Worm (Caenorhabditis elegans) whole organism, L1 larva: ENCODE results near the gene slc-9B.1.
A peak's percentile ranks its signal among the peaks of the same experiment; 100 is the strongest.

Source experiments
- C04F5.9 ChIP-seq: sonication (generic microtip); optimal IDR thresholded peaks from 2 replicates; lab custom pipeline; 2016; ENCODE audit warnings: missing genetic modification characterization, missing compliant biosample characterization
- C16A3.4 ChIP-seq: fragments of 150-350 bp; optimal IDR thresholded peaks from 2 replicates; lab custom pipeline; 2014; ENCODE audit warnings: missing biosample characterization, missing genetic modification characterization
- C34B4.2 ChIP-seq: sonication (generic microtip); optimal IDR thresholded peaks from 2 replicates; lab custom pipeline; 2017; ENCODE audit warnings: mild to moderate bottlenecking, missing genetic modification characterization, missing compliant biosample characterization
- Y116A8C.19 ChIP-seq: sonication (generic microtip); optimal IDR thresholded peaks from 2 replicates; lab custom pipeline; 2016; ENCODE audit warnings: missing compliant biosample characterization, missing genetic modification characterization, borderline replicate concordance
- aha-1 ChIP-seq: fragments of 150-350 bp; optimal IDR thresholded peaks from 2 replicates; lab custom pipeline; 2014; ENCODE audit warnings: missing biosample characterization, missing genetic modification characterization
- blmp-1 ChIP-seq: fragments of 150-350 bp; optimal IDR thresholded peaks from 2 replicates; lab custom pipeline; 2014; ENCODE audit warnings: missing biosample characterization, missing genetic modification characterization
- ceh-8 ChIP-seq: fragments of 200-800 bp; sonication (Bioruptor generic); optimal IDR thresholded peaks from 2 replicates; lab custom pipeline; 2018; ENCODE audit warnings: mild to moderate bottlenecking, missing genetic modification characterization, moderate library complexity, missing compliant biosample characterization
- ceh-82 ChIP-seq, 3 experiments: fragments of 150-350 bp in 1 of 3; sonication (generic microtip) in 2 of 3; optimal IDR thresholded peaks; 2 replicates each; lab custom pipeline; 2014 to 2017; ENCODE audit warnings: missing biosample characterization in 3 of 3, missing genetic modification characterization in 3 of 3
- ceh-88 ChIP-seq: fragments of 200-800 bp; sonication (Bioruptor generic); IDR thresholded peaks from 2 replicates; pipeline ENCODE4 v1.3.6; 2022; ENCODE audit warnings: missing genetic modification characterization, missing compliant biosample characterization
- ceh-90 ChIP-seq: sonication (generic microtip); optimal IDR thresholded peaks from 2 replicates; lab custom pipeline; 2016; ENCODE audit warnings: missing genetic modification characterization, missing compliant biosample characterization
- dpl-1 ChIP-seq, 3 experiments: fragments of 150-350 bp in 2 of 3; sonication (generic microtip) in 1 of 3; optimal IDR thresholded peaks; 2 replicates each; lab custom pipeline; 2014 to 2017; ENCODE audit warnings: missing biosample characterization in 3 of 3, missing genetic modification characterization in 3 of 3, missing genetic modification reagents in 3 of 3
- dsc-1 ChIP-seq: sonication (generic microtip); optimal IDR thresholded peaks from 2 replicates; lab custom pipeline; 2016; ENCODE audit warnings: mild to moderate bottlenecking, missing genetic modification characterization, missing compliant biosample characterization
- efl-1 ChIP-seq, 4 experiments: fragments of 150-350 bp; optimal IDR thresholded peaks in 3 of 4; peaks in 1 of 4; 1 replicate in 1 of 4; 2 replicates in 3 of 4; lab custom pipeline; 2014; ENCODE audit warnings: missing biosample characterization in 2 of 4, missing genetic modification characterization in 2 of 4, missing genetic modification reagents in 2 of 4
- efl-3 ChIP-seq: fragments of 200-800 bp; sonication (Bioruptor generic); optimal IDR thresholded peaks from 2 replicates; lab custom pipeline; 2018; ENCODE audit warnings: mild to moderate bottlenecking, missing genetic modification characterization, missing compliant biosample characterization
- egl-27 ChIP-seq, 2 experiments: fragments of 150-350 bp in 1 of 2; sonication (generic microtip); optimal IDR thresholded peaks; 3 replicates each; lab custom pipeline; 2017 to 2018; ENCODE audit warnings: missing biosample characterization in 2 of 2, missing genetic modification characterization in 2 of 2, missing genetic modification reagents in 2 of 2
- fkh-4 ChIP-seq: sonication (generic microtip); optimal IDR thresholded peaks from 2 replicates; lab custom pipeline; 2016; ENCODE audit warnings: missing compliant biosample characterization, missing genetic modification characterization, borderline replicate concordance
- hlh-17 ChIP-seq: fragments of 200-800 bp; sonication (Bioruptor generic); optimal IDR thresholded peaks from 2 replicates; lab custom pipeline; 2018; ENCODE audit warnings: missing genetic modification characterization, mild to moderate bottlenecking, missing compliant biosample characterization, moderate library complexity, borderline replicate concordance
- hpl-2 ChIP-seq: fragments of 150-350 bp; optimal IDR thresholded peaks from 2 replicates; lab custom pipeline; 2014; ENCODE audit warnings: missing biosample characterization, missing genetic modification reagents, missing genetic modification characterization
- irx-1 ChIP-seq: sonication (generic microtip); optimal IDR thresholded peaks from 2 replicates; lab custom pipeline; 2016; ENCODE audit warnings: missing genetic modification characterization, missing compliant biosample characterization
- isw-1 ChIP-seq: fragments of 200-800 bp; sonication (Bioruptor generic); IDR thresholded peaks from 2 replicates; pipeline ENCODE4 v1.3.6; 2022; ENCODE audit warnings: missing genetic modification characterization, missing compliant biosample characterization
- jun-1 ChIP-seq: fragments of 150-350 bp; optimal IDR thresholded peaks from 2 replicates; lab custom pipeline; 2014; ENCODE audit warnings: missing biosample characterization, missing genetic modification reagents, missing genetic modification characterization
- lin-14 ChIP-seq: fragments of 200-800 bp; sonication (Bioruptor generic); optimal IDR thresholded peaks from 2 replicates; lab custom pipeline; 2018; ENCODE audit warnings: mild to moderate bottlenecking, missing genetic modification characterization, moderate library complexity, missing compliant biosample characterization
- lin-35 ChIP-seq, 2 experiments: fragments of 150-350 bp; optimal IDR thresholded peaks; 2 replicates each; lab custom pipeline; 2014; ENCODE audit warnings: missing biosample characterization in 2 of 2, missing genetic modification characterization in 2 of 2, missing genetic modification reagents in 2 of 2
- lin-39 ChIP-seq: fragments of 150-350 bp; optimal IDR thresholded peaks from 2 replicates; lab custom pipeline; 2014; ENCODE audit warnings: missing biosample characterization, missing genetic modification reagents, missing genetic modification characterization
- mab-9 ChIP-seq: fragments of 200-800 bp; sonication (Bioruptor generic); IDR thresholded peaks from 2 replicates; pipeline ENCODE4 v1.3.6; 2022; ENCODE audit warnings: missing genetic modification reagents, missing genetic modification characterization, missing compliant biosample characterization
- mdl-1 ChIP-seq, 2 experiments: fragments of 150-350 bp; optimal IDR thresholded peaks; 2 replicates each; lab custom pipeline; 2014 to 2017; ENCODE audit warnings: missing biosample characterization in 2 of 2, missing genetic modification characterization in 2 of 2, inconsistent platforms in 1 of 2
- mep-1 ChIP-seq: fragments of 150-350 bp; optimal IDR thresholded peaks from 2 replicates; lab custom pipeline; 2014; ENCODE audit warnings: missing biosample characterization, missing genetic modification characterization
- nhr-19 ChIP-seq: fragments of 200-800 bp; sonication (Bioruptor generic); conservative IDR thresholded peaks from 2 replicates; pipeline ENCODE4 v1.3.6; 2022; ENCODE audit warnings: missing genetic modification characterization, missing compliant biosample characterization
- nhr-20 ChIP-seq: sonication (generic microtip); optimal IDR thresholded peaks from 2 replicates; lab custom pipeline; 2016; ENCODE audit warnings: mild to moderate bottlenecking, missing genetic modification characterization, missing compliant biosample characterization
- nhr-28 ChIP-seq: fragments of 150-350 bp; optimal IDR thresholded peaks from 2 replicates; lab custom pipeline; 2014; ENCODE audit warnings: missing biosample characterization, missing genetic modification characterization
- nhr-47 ChIP-seq: sonication (generic microtip); optimal IDR thresholded peaks from 2 replicates; lab custom pipeline; 2016; ENCODE audit warnings: mild to moderate bottlenecking, missing genetic modification characterization, moderate library complexity, missing compliant biosample characterization
- nhr-76 ChIP-seq: sonication (generic microtip); optimal IDR thresholded peaks from 2 replicates; lab custom pipeline; 2017; ENCODE audit warnings: missing biosample characterization, missing genetic modification characterization
- nhr-77 ChIP-seq: fragments of 150-350 bp; optimal IDR thresholded peaks from 2 replicates; lab custom pipeline; 2014; ENCODE audit warnings: missing biosample characterization, missing genetic modification characterization
- nhr-84 ChIP-seq: sonication (generic microtip); optimal IDR thresholded peaks from 2 replicates; lab custom pipeline; 2017; ENCODE audit warnings: missing biosample characterization, missing genetic modification characterization
- nhr-85 ChIP-seq: sonication (generic microtip); peaks from one replicate; lab custom pipeline; 2016; ENCODE audit warnings: missing genetic modification characterization, inconsistent platforms, missing compliant biosample characterization
- nhr-90 ChIP-seq: sonication (generic microtip); optimal IDR thresholded peaks from 2 replicates; lab custom pipeline; 2016; ENCODE audit warnings: mild to moderate bottlenecking, missing genetic modification characterization, missing compliant biosample characterization; ENCODE audit not compliant: poor library complexity
- pag-3 ChIP-seq: sonication (generic microtip); optimal IDR thresholded peaks from 2 replicates; lab custom pipeline; 2017; ENCODE audit warnings: missing genetic modification characterization, mild to moderate bottlenecking, missing compliant biosample characterization, antibody characterized with exemption, borderline replicate concordance; ENCODE audit not compliant: insufficient read depth
- rnt-1 ChIP-seq: sonication (generic microtip); optimal IDR thresholded peaks from 2 replicates; lab custom pipeline; 2016; ENCODE audit warnings: mild to moderate bottlenecking, missing genetic modification characterization, moderate library complexity, missing compliant biosample characterization
- skn-1 ChIP-seq: fragments of 150-350 bp; optimal IDR thresholded peaks from 2 replicates; lab custom pipeline; 2014; ENCODE audit warnings: missing biosample characterization, missing genetic modification characterization
- snpc-4 ChIP-seq: fragments of 150-350 bp; optimal IDR thresholded peaks from 2 replicates; lab custom pipeline; 2014; ENCODE audit warnings: missing biosample characterization, missing genetic modification characterization
- sptf-1 ChIP-seq: fragments of 150-350 bp; optimal IDR thresholded peaks from 2 replicates; lab custom pipeline; 2014; ENCODE audit warnings: missing biosample characterization, missing genetic modification characterization
- sup-37 ChIP-seq: fragments of 200-800 bp; sonication (Bioruptor generic); optimal IDR thresholded peaks from 2 replicates; lab custom pipeline; 2018; ENCODE audit warnings: mild to moderate bottlenecking, missing genetic modification characterization, missing compliant biosample characterization
- tbx-2 ChIP-seq: sonication (generic microtip); optimal IDR thresholded peaks from 2 replicates; lab custom pipeline; 2016; ENCODE audit warnings: missing genetic modification characterization, missing compliant biosample characterization
- tlp-1 ChIP-seq: fragments of 150-350 bp; optimal IDR thresholded peaks from 2 replicates; lab custom pipeline; 2014; ENCODE audit warnings: missing biosample characterization, missing genetic modification characterization
- unc-62 ChIP-seq: fragments of 150-350 bp; optimal IDR thresholded peaks from 2 replicates; lab custom pipeline; 2014; ENCODE audit warnings: missing biosample characterization, missing genetic modification reagents, missing genetic modification characterization
- unc-86 ChIP-seq: sonication (generic microtip); optimal IDR thresholded peaks from 2 replicates; lab custom pipeline; 2016; ENCODE audit warnings: missing genetic modification characterization, missing compliant biosample characterization
- unc-98 ChIP-seq: fragments of 200-800 bp; sonication (Bioruptor generic); IDR thresholded peaks from 2 replicates; pipeline ENCODE4 v1.3.6; 2022; ENCODE audit warnings: missing genetic modification characterization, missing compliant biosample characterization
- vab-15 ChIP-seq: sonication (generic microtip); optimal IDR thresholded peaks from 2 replicates; lab custom pipeline; 2017; ENCODE audit warnings: missing genotype, mild to moderate bottlenecking, missing genetic modification characterization, missing compliant biosample characterization
- xbp-1 ChIP-seq: sonication (generic microtip); optimal IDR thresholded peaks from 2 replicates; lab custom pipeline; 2016; ENCODE audit warnings: missing genetic modification characterization, missing compliant biosample characterization
- zag-1 ChIP-seq: fragments of 150-350 bp; optimal IDR thresholded peaks from 2 replicates; lab custom pipeline; 2014; ENCODE audit warnings: missing biosample characterization, missing genetic modification characterization
- zip-4 ChIP-seq: fragments of 200-800 bp; sonication (Bioruptor generic); optimal IDR thresholded peaks from 2 replicates; lab custom pipeline; 2018; ENCODE audit warnings: mild to moderate bottlenecking, missing genetic modification characterization, moderate library complexity, missing compliant biosample characterization
- ztf-11 ChIP-seq, 2 experiments: sonication (generic microtip); optimal IDR thresholded peaks; 2 replicates each; lab custom pipeline; 2016 to 2017; ENCODE audit warnings: missing genetic modification characterization in 2 of 2, missing biosample characterization in 1 of 2, missing compliant biosample characterization in 1 of 2

slc-9B.1 gene

DNA sequence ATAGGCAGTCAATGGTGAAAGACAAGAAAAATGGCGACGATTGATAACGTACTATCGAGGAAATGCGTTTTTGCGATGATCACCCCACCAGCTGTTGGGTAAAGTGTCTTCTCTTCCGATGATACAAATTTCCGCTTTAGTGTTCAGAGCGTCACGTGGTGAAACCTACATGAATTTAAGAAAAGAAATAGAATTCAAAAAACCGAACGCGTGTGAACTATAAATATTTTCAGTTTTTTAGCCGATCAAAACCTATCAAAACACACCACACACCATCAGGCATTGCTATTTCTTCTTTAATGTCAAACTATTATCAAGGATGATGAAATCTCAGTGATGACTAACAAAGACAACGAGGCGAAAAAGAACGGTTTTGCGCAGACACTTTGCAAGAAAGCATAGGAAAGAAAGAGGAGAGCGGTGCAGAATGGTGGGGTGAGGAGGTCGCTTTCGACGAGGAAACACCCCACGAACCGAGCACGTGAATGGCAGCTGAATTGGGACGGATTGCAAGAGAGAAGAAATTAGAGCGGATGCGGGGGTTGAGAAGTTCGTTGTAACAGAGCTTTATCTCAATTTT, 52.7 kb downstream of the slc-9B.1 start:
- TF ChIP-seq irx-1 (tag; lab: Kevin White, UChicago) (no peak), tlp-1 (no peak), unc-98 (GFP tag; lab: Robert Waterston, UW) (no peak), lin-14 (GFP tag; lab: Kevin White, UChicago) (peak; percentile 84), nhr-19 (GFP tag; lab: Robert Waterston, UW) (peak; percentile 56), ceh-90 (no peak), C34B4.2 (tag; lab: Kevin White, UChicago) (no peak), hlh-17 (GFP tag; lab: Kevin White, UChicago) (no peak), tbx-2 (tag; lab: Kevin White, UChicago) (peak; percentile 39), nhr-76 (tag; lab: Kevin White, UChicago) (no peak), isw-1 (GFP tag; lab: Robert Waterston, UW) (no peak), zip-4 (GFP tag; lab: Kevin White, UChicago) (no peak), unc-62 (no peak), aha-1 (tag; lab: Kevin White, UChicago) (no peak), zag-1 (tag; lab: Kevin White, UChicago) (no peak), rnt-1 (tag; lab: Kevin White, UChicago) (peak; percentile 72), ceh-88 (GFP tag; lab: Robert Waterston, UW) (no peak), nhr-84 (tag; lab: Kevin White, UChicago) (no peak), mdl-1 (tag; optimal IDR thresholded peaks at IDR 0.05; lab: Kevin White, UChicago) (peak in 1 of 2 experiments; percentile 38), fkh-4 (tag; lab: Kevin White, UChicago) (no peak), mab-9 (no peak), C04F5.9 (no peak), nhr-90 (tag; lab: Kevin White, UChicago) (peak; percentile 15), lin-39 (tag; lab: Kevin White, UChicago) (no peak), vab-15 (tag; lab: Kevin White, UChicago) (no peak), nhr-28 (no peak), hpl-2 (no peak), dpl-1 (GFP tag; optimal IDR thresholded peaks at IDR 0.05; lab: Kevin White, UChicago) (no peak), xbp-1 (tag; lab: Kevin White, UChicago) (no peak), efl-3 (GFP tag; lab: Kevin White, UChicago) (no peak), ztf-11 (tag; optimal IDR thresholded peaks at IDR 0.05; lab: Kevin White, UChicago) (no peak), dsc-1 (tag; lab: Kevin White, UChicago) (peak; percentile 29), ceh-8 (no peak), skn-1 (tag; lab: Kevin White, UChicago) (peak; percentile 78), nhr-20 (tag; lab: Kevin White, UChicago) (peak; percentile 65), C16A3.4 (no peak), unc-86 (tag; lab: Kevin White, UChicago) (no peak), efl-1 (optimal IDR thresholded peaks at IDR 0.05; lab: Kevin White, UChicago) (no peak), efl-1 (GFP tag; optimal IDR thresholded peaks at IDR 0.05 in 1 of 2; lab: Kevin White, UChicago) (peak in 1 of 2 experiments; percentile 78), lin-35 (GFP tag; optimal IDR thresholded peaks at IDR 0.05; lab: Kevin White, UChicago) (peak in 1 of 2 experiments; percentile 14), snpc-4 (tag; lab: Kevin White, UChicago) (no peak), sup-37 (GFP tag; lab: Kevin White, UChicago) (no peak), nhr-85 (tag; lab: Kevin White, UChicago) (peak; percentile 89), jun-1 (tag; lab: Kevin White, UChicago) (peak; percentile 31), nhr-77 (peak; percentile 44), sptf-1 (no peak), ceh-82 (tag; optimal IDR thresholded peaks at IDR 0.05; lab: Kevin White, UChicago) (peak in 1 of 3 experiments; percentile 15), egl-27 (tag; optimal IDR thresholded peaks at IDR 0.05; lab: Kevin White, UChicago) (peak; percentile 21 to 55), mep-1 (peak; percentile 28), Y116A8C.19 (tag; lab: Kevin White, UChicago) (no peak), pag-3 (tag; lab: Kevin White, UChicago) (no peak), blmp-1 (tag; lab: Kevin White, UChicago) (peak; percentile 48), nhr-47 (tag; lab: Kevin White, UChicago) (peak; percentile 25)
